Worm (Caenorhabditis elegans) whole organism, young adult: Measurements from ENCODE around the gene ztf-22.

Experiments used
- B0035.1 ChIP-seq: sonication (generic microtip); optimal IDR thresholded peaks from 2 replicates; lab custom pipeline; 2016; ENCODE audit warnings: missing genetic modification characterization, mild to moderate bottlenecking, missing compliant biosample characterization, missing genotype, missing genetic modification reagents
- B0261.1 ChIP-seq: sonication (generic microtip); optimal IDR thresholded peaks from 2 replicates; lab custom pipeline; 2016; ENCODE audit warnings: mild to moderate bottlenecking, missing genetic modification characterization, moderate library complexity, missing compliant biosample characterization
- C06A6.2 ChIP-seq: fragments of 200-800 bp; sonication (Bioruptor generic); conservative IDR thresholded peaks from 2 replicates; pipeline ENCODE4 v1.3.6; 2022; ENCODE audit warnings: missing genetic modification characterization, missing compliant biosample characterization
- F39B2.1 ChIP-seq: fragments of 200-800 bp; sonication (Bioruptor generic); IDR thresholded peaks from 2 replicates; pipeline ENCODE4 v1.3.6; 2022; ENCODE audit warnings: missing genetic modification reagents, missing genetic modification characterization, missing compliant biosample characterization
- F55B11.4 ChIP-seq: sonication (generic microtip); optimal IDR thresholded peaks from 2 replicates; lab custom pipeline; 2016; ENCODE audit warnings: missing compliant biosample characterization, missing genetic modification characterization, borderline replicate concordance; ENCODE audit not compliant: insufficient read depth
- F57C9.4 ChIP-seq: sonication (generic microtip); optimal IDR thresholded peaks from 2 replicates; lab custom pipeline; 2017; ENCODE audit warnings: mild to moderate bottlenecking, missing genetic modification characterization, missing compliant biosample characterization
- Y67H2A.10 ChIP-seq: fragments of 200-800 bp; sonication (Bioruptor generic); conservative IDR thresholded peaks from 2 replicates; pipeline ENCODE4 v1.3.6; 2022; ENCODE audit warnings: missing genetic modification reagents, missing genetic modification characterization, missing compliant biosample characterization
- Y79H2A.3 ChIP-seq: fragments of 200-800 bp; sonication (Bioruptor generic); conservative IDR thresholded peaks from 2 replicates; pipeline ENCODE4 v1.3.6; 2022; ENCODE audit warnings: missing genetic modification reagents, missing genetic modification characterization, missing compliant biosample characterization
- akir-1 ChIP-seq: fragments of 200-800 bp; sonication (Bioruptor generic); optimal IDR thresholded peaks from 2 replicates; lab custom pipeline; 2018; ENCODE audit warnings: mild to moderate bottlenecking, missing genetic modification characterization, moderate library complexity, missing compliant biosample characterization
- ama-1 ChIP-seq, 3 experiments: fragments of 150-350 bp in 1 of 3; sonication (generic microtip) in 2 of 3; optimal IDR thresholded peaks; 2 replicates each; lab custom pipeline; 2014 to 2018; ENCODE audit warnings: missing biosample characterization in 2 of 3, missing genetic modification characterization in 2 of 3, missing genetic modification reagents in 2 of 3
- attf-3 ChIP-seq: fragments of 200-800 bp; sonication (Bioruptor generic); conservative IDR thresholded peaks from 2 replicates; pipeline ENCODE4 v1.3.6; 2022; ENCODE audit warnings: missing genetic modification reagents, missing genetic modification characterization, missing compliant biosample characterization
- bed-1 ChIP-seq: fragments of 200-800 bp; sonication (Bioruptor generic); IDR thresholded peaks from 2 replicates; pipeline ENCODE4 v1.3.6; 2022; ENCODE audit warnings: missing genetic modification reagents, missing genetic modification characterization, missing compliant biosample characterization
- ccch-3 ChIP-seq: fragments of 200-800 bp; sonication (Bioruptor generic); optimal IDR thresholded peaks from 2 replicates; lab custom pipeline; 2018; ENCODE audit warnings: mild to moderate bottlenecking, missing genetic modification characterization, missing compliant biosample characterization
- ceh-40 ChIP-seq: fragments of 200-800 bp; sonication (Bioruptor generic); IDR thresholded peaks from 2 replicates; pipeline ENCODE4 v1.3.6; 2022; ENCODE audit warnings: missing genetic modification characterization, missing compliant biosample characterization
- egrh-3 ChIP-seq: fragments of 200-800 bp; sonication (Bioruptor generic); IDR thresholded peaks from 2 replicates; pipeline ENCODE4 v1.3.6; 2022; ENCODE audit warnings: missing genetic modification reagents, missing genetic modification characterization, missing compliant biosample characterization
- gei-17 ChIP-seq: fragments of 200-800 bp; sonication (Bioruptor generic); optimal IDR thresholded peaks from 2 replicates; lab custom pipeline; 2018; ENCODE audit warnings: mild to moderate bottlenecking, missing genetic modification characterization, missing compliant biosample characterization
- lin-26 ChIP-seq: fragments of 200-800 bp; sonication (Bioruptor generic); IDR thresholded peaks from 2 replicates; pipeline ENCODE4 v1.3.6; 2022; ENCODE audit warnings: missing genetic modification reagents, missing genetic modification characterization, missing compliant biosample characterization
- lin-40 ChIP-seq: sonication (generic microtip); optimal IDR thresholded peaks from 2 replicates; lab custom pipeline; 2016; ENCODE audit warnings: missing genetic modification characterization, mild to moderate bottlenecking, missing compliant biosample characterization, missing genotype, missing genetic modification reagents
- lin-54 ChIP-seq: fragments of 200-800 bp; sonication (Bioruptor generic); optimal IDR thresholded peaks from 2 replicates; lab custom pipeline; 2018; ENCODE audit warnings: mild to moderate bottlenecking, missing genetic modification characterization, missing compliant biosample characterization
- lsy-27 ChIP-seq: sonication (generic microtip); optimal IDR thresholded peaks from 2 replicates; lab custom pipeline; 2017; ENCODE audit warnings: missing genetic modification characterization, mild to moderate bottlenecking, missing compliant biosample characterization, antibody characterized with exemption, missing genotype, borderline replicate concordance; ENCODE audit not compliant: insufficient read depth
- madf-10 ChIP-seq: sonication (generic microtip); optimal IDR thresholded peaks from 2 replicates; lab custom pipeline; 2016; ENCODE audit warnings: mild to moderate bottlenecking, missing genetic modification characterization, missing compliant biosample characterization
- nfya-1 ChIP-seq: sonication (generic microtip); optimal IDR thresholded peaks from 2 replicates; lab custom pipeline; 2017; ENCODE audit warnings: antibody characterized with exemption, missing compliant biosample characterization, missing genetic modification characterization, borderline replicate concordance; ENCODE audit not compliant: insufficient read depth
- nfya-2 ChIP-seq: fragments of 200-800 bp; sonication (Bioruptor generic); IDR thresholded peaks from 2 replicates; pipeline ENCODE4 v1.3.6; 2022; ENCODE audit warnings: missing genetic modification reagents, missing genetic modification characterization, missing compliant biosample characterization
- nfyb-1 ChIP-seq: fragments of 200-800 bp; sonication (Bioruptor generic); IDR thresholded peaks from 2 replicates; pipeline ENCODE4 v1.3.6; 2022; ENCODE audit warnings: missing genetic modification reagents, missing genetic modification characterization, missing compliant biosample characterization
- nhr-120 ChIP-seq: fragments of 200-800 bp; sonication (Bioruptor generic); IDR thresholded peaks from 2 replicates; pipeline ENCODE4 v1.3.6; 2022; ENCODE audit warnings: missing genetic modification characterization, missing compliant biosample characterization
- nhr-27 ChIP-seq: fragments of 200-800 bp; sonication (Bioruptor generic); optimal IDR thresholded peaks from 2 replicates; lab custom pipeline; 2018; ENCODE audit warnings: mild to moderate bottlenecking, missing genetic modification characterization, moderate library complexity, missing compliant biosample characterization
- pbrm-1 ChIP-seq: fragments of 200-800 bp; sonication (Bioruptor generic); IDR thresholded peaks from 2 replicates; pipeline ENCODE4 v1.3.6; 2022; ENCODE audit warnings: missing genetic modification reagents, missing genetic modification characterization, missing compliant biosample characterization
- snpc-4 ChIP-seq, 5 experiments: fragments of 150-350 bp in 1 of 5; sonication (generic microtip) in 4 of 5; optimal IDR thresholded peaks; 2 replicates each; lab custom pipeline; 2014 to 2018; ENCODE audit warnings: missing genetic modification characterization in 5 of 5, missing biosample characterization in 3 of 5, antibody characterized with exemption in 2 of 5, mild to moderate bottlenecking in 2 of 5, missing compliant biosample characterization in 2 of 5, missing genotype in 2 of 5, moderate library complexity in 2 of 5, missing genetic modification reagents in 1 of 5
- tlf-1 ChIP-seq: fragments of 200-800 bp; sonication (Bioruptor generic); optimal IDR thresholded peaks from 2 replicates; lab custom pipeline; 2018; ENCODE audit warnings: mild to moderate bottlenecking, missing genetic modification characterization, missing compliant biosample characterization
- unc-130 ChIP-seq: sonication (generic microtip); optimal IDR thresholded peaks from 2 replicates; lab custom pipeline; 2016; ENCODE audit warnings: missing genetic modification reagents, missing genetic modification characterization, missing compliant biosample characterization
- zfh-2 ChIP-seq: fragments of 200-800 bp; sonication (Bioruptor generic); conservative IDR thresholded peaks from 2 replicates; pipeline ENCODE4 v1.3.6; 2022; ENCODE audit warnings: missing genetic modification reagents, missing genetic modification characterization, missing compliant biosample characterization
- zim-3 ChIP-seq: sonication (generic microtip); optimal IDR thresholded peaks from 2 replicates; lab custom pipeline; 2017; ENCODE audit warnings: mild to moderate bottlenecking, missing genetic modification characterization, moderate library complexity, missing compliant biosample characterization
- ztf-18 ChIP-seq: sonication (generic microtip); optimal IDR thresholded peaks from 2 replicates; lab custom pipeline; 2016; ENCODE audit warnings: missing genotype, mild to moderate bottlenecking, missing genetic modification characterization, missing compliant biosample characterization
- ztf-3 ChIP-seq: fragments of 200-800 bp; sonication (Bioruptor generic); optimal IDR thresholded peaks from 2 replicates; lab custom pipeline; 2018; ENCODE audit warnings: mild to moderate bottlenecking, missing genetic modification characterization, missing compliant biosample characterization

ztf-22 gene

DNA sequence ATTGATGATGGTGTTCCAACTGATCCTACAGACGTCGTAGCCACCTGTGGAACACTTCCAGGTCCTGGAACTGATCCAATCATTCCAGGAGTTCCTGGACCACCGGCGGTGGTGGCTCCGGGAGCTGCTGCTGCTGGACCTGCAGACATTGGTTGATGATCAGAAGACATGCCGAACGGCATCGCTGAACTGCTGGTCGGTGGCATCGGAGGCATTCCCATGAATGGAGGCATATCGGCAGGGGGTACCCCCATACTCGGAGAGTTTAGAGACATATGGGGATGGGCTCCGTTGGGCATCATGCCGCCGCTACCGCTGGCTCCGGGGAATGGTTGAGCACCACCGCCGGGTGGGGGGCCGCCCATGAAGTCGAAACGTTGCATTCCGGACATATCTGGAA lies 39.7 kb upstream of the ztf-22 start:
- TF ChIP-seq zfh-2 (GFP tag; lab: Robert Waterston, UW) (peak; percentile 87), madf-10 (tag; lab: Kevin White, UChicago) (no peak), egrh-3 (peak; percentile 52; the same call in 1 of the 2 replicates)

DNA sequence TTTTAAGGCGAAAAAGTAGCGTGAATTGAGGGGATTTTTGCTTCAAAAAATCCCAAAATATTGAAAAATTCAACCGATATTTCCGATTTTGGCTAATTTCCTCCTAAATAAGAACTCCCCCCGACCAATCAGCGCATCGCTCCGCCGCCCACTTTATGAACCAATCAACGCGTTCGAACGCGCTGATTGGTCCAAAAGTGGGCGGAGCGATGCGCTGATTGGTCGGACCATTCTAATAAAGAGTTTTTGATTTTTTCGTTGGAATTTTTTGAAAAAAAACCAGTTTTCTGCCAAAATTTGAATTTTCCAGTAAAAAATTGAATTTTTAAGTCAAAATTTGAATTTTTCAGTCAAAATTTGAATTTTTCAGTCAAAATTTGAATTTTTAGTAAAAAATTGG lies 35.6 kb upstream of the ztf-22 start:
- TF ChIP-seq nfyb-1 (GFP tag; lab: Robert Waterston, UW) (peak; percentile 58; the same call in 1 of the 2 replicates), nhr-27 (no peak), pbrm-1 (GFP tag; lab: Robert Waterston, UW) (0 out of 2 replicates have a peak, but pooled peaks have one; percentile 42), nhr-120 (GFP tag; lab: Robert Waterston, UW) (no peak)

DNA sequence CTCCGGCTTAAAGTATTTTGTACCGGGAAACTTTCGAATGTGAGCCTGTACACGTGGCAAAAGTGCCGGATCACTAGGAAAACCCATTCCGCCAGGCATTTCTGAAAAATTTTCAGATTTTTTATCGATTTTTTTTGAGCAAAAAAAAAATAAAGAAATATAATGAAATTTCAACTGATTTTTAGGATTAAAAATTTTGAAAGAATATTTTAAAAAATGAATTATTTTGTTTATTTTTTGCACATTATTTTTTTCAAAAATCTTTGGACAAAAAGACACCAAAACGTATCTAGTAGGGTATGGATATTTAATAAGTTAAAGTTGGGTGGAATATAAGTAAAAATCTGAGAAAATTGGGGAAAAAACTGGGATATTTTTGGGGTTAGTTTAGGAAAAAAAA lies 35.2 kb upstream of the ztf-22 start, which contains the start of gene mac-1:
TSS of gene mac-1 (minus strand) at position 101 of the 400 bp plus-strand sequence.
- TF ChIP-seq ceh-40 (no peak), nfya-2 (GFP tag; lab: Robert Waterston, UW) (no peak), F57C9.4 (tag; lab: Kevin White, UChicago) (no peak), Y67H2A.10 (GFP tag; lab: Robert Waterston, UW) (no peak), lin-26 (GFP tag; lab: Robert Waterston, UW) (no peak), lsy-27 (tag; lab: Kevin White, UChicago) (no peak), zim-3 (tag; lab: Kevin White, UChicago) (no peak), ccch-3 (GFP tag; lab: Kevin White, UChicago) (no peak), B0035.1 (no peak), F55B11.4 (tag; lab: Kevin White, UChicago) (no peak), nfya-1 (no peak), lin-40 (tag; lab: Kevin White, UChicago) (no peak), ztf-18 (tag; lab: Kevin White, UChicago) (no peak), lin-54 (GFP tag; lab: Kevin White, UChicago) (no peak), tlf-1 (GFP tag; lab: Kevin White, UChicago) (no peak), ama-1 (optimal IDR thresholded peaks at IDR 0.05; lab: Kevin White, UChicago) (no peak), ama-1 (GFP tag; optimal IDR thresholded peaks at IDR 0.05; lab: Kevin White, UChicago) (no peak), ztf-3 (GFP tag; lab: Kevin White, UChicago) (no peak), gei-17 (no peak), snpc-4 (GFP tag; optimal IDR thresholded peaks at IDR 0.05; lab: Kevin White, UChicago) (no peak), snpc-4 (tag; optimal IDR thresholded peaks at IDR 0.05; lab: Kevin White, UChicago) (no peak), attf-3 (GFP tag; lab: Robert Waterston, UW) (no peak)

DNA sequence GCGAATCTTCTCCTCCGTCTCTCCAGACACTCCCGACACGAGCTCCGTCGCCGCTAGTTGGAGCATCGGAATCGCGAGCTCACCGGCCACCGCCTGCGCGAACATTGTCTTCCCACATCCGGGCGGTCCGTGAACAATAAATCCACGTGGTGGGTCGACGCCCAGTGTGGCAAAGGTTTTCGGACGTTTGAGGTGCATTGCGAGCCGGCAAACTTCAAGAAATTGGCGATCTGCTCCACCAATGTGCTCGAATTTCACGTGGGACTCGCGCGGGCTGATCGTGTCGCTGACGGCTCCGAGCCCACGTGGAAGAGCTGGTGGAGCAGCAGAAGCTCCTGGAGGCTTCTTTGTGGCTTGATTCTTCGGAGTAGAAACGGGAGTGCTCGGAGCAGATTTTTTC lies 31.0 kb upstream of the ztf-22 start:
- TF ChIP-seq B0261.1, result no peak
- no peak for TF ChIP-seq F39B2.1 (GFP tag; lab: Robert Waterston, UW)
- TF ChIP-seq bed-1, result no peak
- no peak for TF ChIP-seq Y79H2A.3 (GFP tag; lab: Robert Waterston, UW)
- no peak for TF ChIP-seq C06A6.2
- TF ChIP-seq egrh-3, result peak; percentile 60; the same call in 1 of the 2 replicates
- no peak for TF ChIP-seq akir-1 (GFP tag; lab: Kevin White, UChicago)
- no peak for TF ChIP-seq unc-130 (GFP tag; lab: Kevin White, UChicago)
- TF ChIP-seq zfh-2 (GFP tag; lab: Robert Waterston, UW), result peak; percentile 84
